Worm (Caenorhabditis elegans): Measurements from ENCODE around the gene F35C11.2.

DNA sequence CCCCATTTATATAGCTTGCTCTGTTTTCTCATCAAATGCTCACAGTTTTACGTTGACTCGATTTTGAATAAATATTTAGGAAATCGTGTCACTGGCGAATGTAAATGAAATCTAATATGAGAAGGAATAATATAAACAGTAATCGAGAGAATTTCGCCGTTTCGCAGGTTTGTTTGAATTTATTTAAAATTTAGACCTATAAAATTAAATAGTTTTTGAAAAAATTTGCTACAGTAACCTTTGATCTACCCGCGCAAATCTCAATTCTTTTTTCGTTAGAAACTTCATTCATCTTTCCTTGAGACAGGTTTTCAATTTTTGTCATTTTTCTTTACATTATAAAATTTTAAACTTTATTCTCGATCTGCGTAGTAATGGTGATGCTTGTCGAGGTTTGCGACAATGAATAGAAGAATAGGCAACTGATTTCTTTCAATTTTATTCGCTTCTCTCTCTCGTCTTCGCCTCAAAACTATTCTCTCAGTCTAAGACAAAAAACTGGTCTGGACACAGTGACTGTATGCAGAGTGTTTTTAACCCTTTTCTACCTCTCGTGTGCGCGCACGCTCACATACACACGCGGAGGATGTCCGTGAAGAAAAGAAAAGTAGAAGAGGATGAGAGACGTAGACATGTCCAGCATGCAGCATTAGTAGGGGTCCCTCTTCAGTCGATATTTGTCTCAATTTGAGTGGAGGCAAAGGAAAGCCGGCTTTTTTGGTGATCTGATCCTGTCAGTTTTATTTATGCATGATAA lies 26.1 kb downstream of the F35C11.2 start, which contains the start of gene dab-1:
- TF ChIP-seq nhr-76 (tag; optimal IDR thresholded peaks at IDR 0.05) (no peak), mef-2 (tag; optimal IDR thresholded peaks at IDR 0.05) (no peak), unc-98 (GFP tag; IDR thresholded peaks at IDR 0.05) (no peak), mdl-1 (tag; optimal IDR thresholded peaks at IDR 0.05) (peak in 1 of 2 experiments; percentile 73)
